Worm (Caenorhabditis elegans): Measurements from ENCODE around the gene F57B9.8.

F57B9.8 gene

ce11 chrIII:6931896-6932295, 3.2 kb downstream of the F57B9.8 start, which contains the start of gene byn-1 (continued):
- TF ChIP-seq snpc-1.2 (GFP tag; IDR thresholded peaks at IDR 0.05) (peak; percentile 51; the same call in 1 of the 2 replicates), ceh-32 (tag; optimal IDR thresholded peaks at IDR 0.05; ENCODE audit: poor library complexity) (no peak), lin-13 (GFP tag; optimal IDR thresholded peaks at IDR 0.05) (no peak), tra-1 (GFP tag; IDR thresholded peaks at IDR 0.05) (no peak), ama-1 (optimal IDR thresholded peaks at IDR 0.05) (peak; percentile 47), lsy-2 (tag; optimal IDR thresholded peaks at IDR 0.05) (no peak), nhr-76 (tag; optimal IDR thresholded peaks at IDR 0.05) (no peak), mes-2 (tag; optimal IDR thresholded peaks at IDR 0.05; ENCODE audit: poor library complexity, severe bottlenecking) (peak; percentile 36), lim-7 (GFP tag; IDR thresholded peaks at IDR 0.05) (no peak), Y48G9A.11 (GFP tag; IDR thresholded peaks at IDR 0.05) (peak; percentile 46; the same call in 1 of the 2 replicates), F37D6.2 (tag; optimal IDR thresholded peaks at IDR 0.05) (no peak), duxl-1 (tag; optimal IDR thresholded peaks at IDR 0.05; ENCODE audit: poor library complexity) (peak; percentile 8), F49E8.2 (tag; optimal IDR thresholded peaks at IDR 0.05; ENCODE audit: borderline replicate concordance) (peak; percentile 34), tag-97 (GFP tag; IDR thresholded peaks at IDR 0.05) (no peak)

ce11 chrIII:6929558-6930167, 5.5 kb downstream of the F57B9.8 start, which contains the start of gene inf-1:
inf-1 (plus strand) TSS chrIII:6930134.
- TF ChIP-seq unc-62 (GFP tag; optimal IDR thresholded peaks at IDR 0.05 in 1 of 2) (no peak), unc-62 (tag; optimal IDR thresholded peaks at IDR 0.05) (no peak), pha-4 (GFP tag; IDR thresholded peaks at IDR 0.05) (no peak), pha-4 (tag; optimal IDR thresholded peaks at IDR 0.05) (peak; percentile 29), hif-1 (tag; optimal IDR thresholded peaks at IDR 0.05) (peak in 1 of 2 experiments; percentile 45), Y75B8A.6 (GFP tag; IDR thresholded peaks at IDR 0.05) (no peak), ceh-32 (tag; optimal IDR thresholded peaks at IDR 0.05; ENCODE audit: poor library complexity) (no peak), pqm-1 (tag; optimal IDR thresholded peaks at IDR 0.05) (no peak), daf-12 (tag; optimal IDR thresholded peaks at IDR 0.05) (no peak), ctbp-1 (GFP tag; IDR thresholded peaks at IDR 0.05) (no peak), mes-2 (tag; optimal IDR thresholded peaks at IDR 0.05; ENCODE audit: poor library complexity, severe bottlenecking) (peak; percentile 65), aha-1 (tag) (no peak), fkh-10 (GFP tag; optimal IDR thresholded peaks at IDR 0.05) (peak; percentile 28), ceh-28 (tag; optimal IDR thresholded peaks at IDR 0.05) (no peak), nhr-237 (tag; optimal IDR thresholded peaks at IDR 0.05) (no peak), dve-1 (tag; optimal IDR thresholded peaks at IDR 0.05; ENCODE audit: insufficient read depth) (peak; percentile 42), gei-8 (GFP tag; optimal IDR thresholded peaks at IDR 0.05) (no peak), nhr-6 (tag; optimal IDR thresholded peaks at IDR 0.05) (no peak), lin-39 (tag; optimal IDR thresholded peaks at IDR 0.05) (no peak), lsy-2 (tag; optimal IDR thresholded peaks at IDR 0.05) (peak in 1 of 2 experiments; percentile 82), T20F7.1 (GFP tag; optimal IDR thresholded peaks at IDR 0.05) (peak; percentile 49), mep-1 (tag; optimal IDR thresholded peaks at IDR 0.05) (peak; percentile 48), arid-1 (GFP tag; conservative IDR thresholded peaks at IDR 0.05) (no peak), dpl-1 (GFP tag; optimal IDR thresholded peaks at IDR 0.05) (peak; percentile 60), egl-27 (tag; optimal IDR thresholded peaks at IDR 0.05) (no peak), zfp-2 (tag; optimal IDR thresholded peaks at IDR 0.05) (no peak), sdz-12 (GFP tag; optimal IDR thresholded peaks at IDR 0.05) (no peak), aly-2 (tag; optimal IDR thresholded peaks at IDR 0.05) (no peak), daf-16 (GFP tag; optimal IDR thresholded peaks at IDR 0.05) (no peak), daf-16 (tag; optimal IDR thresholded peaks at IDR 0.05) (peak; percentile 32), daf-8 (GFP tag; IDR thresholded peaks at IDR 0.05) (no peak), R02D3.7 (tag; optimal IDR thresholded peaks at IDR 0.05) (no peak), nhr-41 (GFP tag; IDR thresholded peaks at IDR 0.05) (no peak), nhr-42 (GFP tag; IDR thresholded peaks at IDR 0.05) (no peak), hlh-30 (tag; optimal IDR thresholded peaks at IDR 0.05; ENCODE audit: insufficient read depth) (peak; percentile 25), lin-38 (GFP tag; IDR thresholded peaks at IDR 0.05) (peak; percentile 85), ama-1 (optimal IDR thresholded peaks at IDR 0.05) (no peak), ces-1 (GFP tag; optimal IDR thresholded peaks at IDR 0.05) (no peak), F26F4.8 (GFP tag; conservative IDR thresholded peaks at IDR 0.05) (no peak)

Data from whole organism, L4 larva.